Worm (Caenorhabditis elegans): ENCODE measurements around the gene K10D6.4.

DNA sequence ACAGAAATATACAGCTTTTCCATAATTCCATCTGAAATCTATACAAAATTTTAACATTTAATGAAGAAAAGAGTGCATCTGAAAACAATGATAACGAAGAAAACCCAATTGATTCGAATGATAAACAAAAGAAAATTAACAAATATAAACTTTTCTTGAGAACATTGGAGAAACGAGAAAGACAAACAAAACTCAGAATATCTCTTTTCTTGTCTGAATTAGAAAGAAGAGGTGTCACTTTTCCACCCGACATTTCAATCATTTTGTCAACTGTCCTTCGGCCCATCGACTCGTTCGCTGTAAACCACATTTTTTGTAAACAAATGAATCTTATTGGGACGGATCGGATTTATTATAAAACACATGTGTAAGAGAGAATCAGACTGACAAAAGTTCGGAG is 24.3 kb downstream of the K10D6.4 start, which contains the start of gene bgal-1:
- TF ChIP-seq nhr-12 (tag; optimal IDR thresholded peaks at IDR 0.05) (no peak), M03D4.4 (tag; optimal IDR thresholded peaks at IDR 0.05) (no peak), nhr-28 (tag; optimal IDR thresholded peaks at IDR 0.05) (no peak), mab-5 (tag; optimal IDR thresholded peaks at IDR 0.05) (no peak), ztf-11 (tag; optimal IDR thresholded peaks at IDR 0.05) (no peak), lin-13 (tag; optimal IDR thresholded peaks at IDR 0.05) (no peak), nhr-2 (tag; optimal IDR thresholded peaks at IDR 0.05) (no peak), nhr-237 (tag; optimal IDR thresholded peaks at IDR 0.05) (no peak), mep-1 (tag; optimal IDR thresholded peaks at IDR 0.05) (no peak), unc-62 (GFP tag; optimal IDR thresholded peaks at IDR 0.05) (peak; percentile 84), ces-1 (GFP tag; optimal IDR thresholded peaks at IDR 0.05) (no peak)

All from whole organism, mixed stage, embryonic.